Worm (Caenorhabditis elegans) whole organism, L3 larva: Measurements from ENCODE around the gene R07E3.1.

Source experiments
- ZK546.5 ChIP-seq: sonication (generic microtip); optimal IDR thresholded peaks from 2 replicates; lab custom pipeline; 2017; ENCODE audit warnings: missing biosample characterization, missing genetic modification characterization
- aly-2 ChIP-seq: fragments of 150-350 bp; optimal IDR thresholded peaks from 2 replicates; lab custom pipeline; 2014; ENCODE audit warnings: missing biosample characterization, missing genetic modification characterization
- ama-1 ChIP-seq: fragments of 150-350 bp; optimal IDR thresholded peaks from 2 replicates; lab custom pipeline; 2018
- ceh-16 ChIP-seq: sonication (generic microtip); optimal IDR thresholded peaks from 2 replicates; lab custom pipeline; 2017; ENCODE audit warnings: missing biosample characterization, missing genetic modification characterization
- ceh-82 ChIP-seq: fragments of 150-350 bp; optimal IDR thresholded peaks from 2 replicates; lab custom pipeline; 2014; ENCODE audit warnings: missing biosample characterization, missing genetic modification characterization
- ceh-9 ChIP-seq: sonication (generic microtip); optimal IDR thresholded peaks from 2 replicates; lab custom pipeline; 2018; ENCODE audit warnings: missing biosample characterization, missing genetic modification characterization
- egl-5 ChIP-seq: fragments of 150-350 bp; optimal IDR thresholded peaks from 2 replicates; lab custom pipeline; 2017; ENCODE audit warnings: missing biosample characterization, missing genetic modification reagents, missing genetic modification characterization, inconsistent platforms
- elt-1 ChIP-seq: fragments of 150-350 bp; optimal IDR thresholded peaks from 2 replicates; lab custom pipeline; 2014; ENCODE audit warnings: missing biosample characterization, missing genetic modification characterization
- elt-2 ChIP-seq: sonication (generic microtip); optimal IDR thresholded peaks from 2 replicates; lab custom pipeline; 2016; ENCODE audit warnings: missing genetic modification reagents, mild to moderate bottlenecking, missing genetic modification characterization, missing compliant biosample characterization
- eor-1 ChIP-seq, 2 experiments: fragments of 150-350 bp; optimal IDR thresholded peaks; 2 replicates each; lab custom pipeline; 2014 to 2018; ENCODE audit warnings: missing biosample characterization in 2 of 2, missing genetic modification characterization in 2 of 2
- fkh-10 ChIP-seq: sonication (generic microtip); optimal IDR thresholded peaks from 2 replicates; lab custom pipeline; 2017; ENCODE audit warnings: missing biosample characterization, missing genetic modification reagents, missing genetic modification characterization
- fkh-2 ChIP-seq: fragments of 150-350 bp; optimal IDR thresholded peaks from 2 replicates; lab custom pipeline; 2014; ENCODE audit warnings: missing biosample characterization, missing genetic modification reagents, missing genetic modification characterization
- fos-1 ChIP-seq: fragments of 150-350 bp; optimal IDR thresholded peaks from 2 replicates; lab custom pipeline; 2014; ENCODE audit warnings: missing biosample characterization, missing genetic modification characterization
- jun-1 ChIP-seq: fragments of 150-350 bp; optimal IDR thresholded peaks from 2 replicates; lab custom pipeline; 2014; ENCODE audit warnings: missing biosample characterization, missing genetic modification reagents, missing genetic modification characterization
- lin-15B ChIP-seq: fragments of 150-350 bp; optimal IDR thresholded peaks from 2 replicates; lab custom pipeline; 2014; ENCODE audit warnings: missing biosample characterization, missing genetic modification characterization
- lin-39 ChIP-seq: fragments of 150-350 bp; optimal IDR thresholded peaks from 2 replicates; lab custom pipeline; 2018; ENCODE audit warnings: missing biosample characterization, missing genetic modification reagents, missing genetic modification characterization
- lsy-12 ChIP-seq: sonication (generic microtip); optimal IDR thresholded peaks from 2 replicates; lab custom pipeline; 2016; ENCODE audit warnings: mild to moderate bottlenecking, missing genetic modification characterization, missing compliant biosample characterization
- mdl-1 ChIP-seq: fragments of 150-350 bp; optimal IDR thresholded peaks from 2 replicates; lab custom pipeline; 2014; ENCODE audit warnings: missing biosample characterization, missing genetic modification characterization
- nfya-1 ChIP-seq: sonication (generic microtip); optimal IDR thresholded peaks from 2 replicates; lab custom pipeline; 2017; ENCODE audit warnings: missing genetic modification characterization, mild to moderate bottlenecking, missing compliant biosample characterization, antibody characterized with exemption, moderate library complexity; ENCODE audit not compliant: insufficient read depth
- nhr-11 ChIP-seq: fragments of 150-350 bp; optimal IDR thresholded peaks from 2 replicates; lab custom pipeline; 2014; ENCODE audit warnings: missing biosample characterization, missing genetic modification characterization
- nhr-12 ChIP-seq: fragments of 150-350 bp; optimal IDR thresholded peaks from 2 replicates; lab custom pipeline; 2014; ENCODE audit warnings: missing biosample characterization, missing genetic modification characterization
- nhr-23 ChIP-seq: fragments of 150-350 bp; optimal IDR thresholded peaks from 2 replicates; lab custom pipeline; 2014; ENCODE audit warnings: missing biosample characterization, missing genetic modification reagents, missing genetic modification characterization
- nhr-25 ChIP-seq: sonication (generic microtip); optimal IDR thresholded peaks from 2 replicates; lab custom pipeline; 2017; ENCODE audit warnings: missing biosample characterization, missing genetic modification characterization
- nhr-43 ChIP-seq: sonication (generic microtip); optimal IDR thresholded peaks from 2 replicates; lab custom pipeline; 2016; ENCODE audit warnings: mild to moderate bottlenecking, missing genetic modification characterization, missing compliant biosample characterization; ENCODE audit not compliant: poor library complexity, severe bottlenecking
- nhr-67 ChIP-seq: fragments of 150-350 bp; optimal IDR thresholded peaks from 2 replicates; lab custom pipeline; 2014; ENCODE audit warnings: missing biosample characterization, missing genetic modification characterization
- nhr-76 ChIP-seq: fragments of 150-350 bp; sonication (generic microtip); optimal IDR thresholded peaks from 5 replicates; lab custom pipeline; 2014; ENCODE audit warnings: missing biosample characterization, missing genetic modification characterization
- nhr-77 ChIP-seq: fragments of 150-350 bp; optimal IDR thresholded peaks from 2 replicates; lab custom pipeline; 2014; ENCODE audit warnings: missing biosample characterization, missing genetic modification characterization
- pha-4 ChIP-seq: fragments of 150-350 bp; optimal IDR thresholded peaks from 2 replicates; lab custom pipeline; 2014; ENCODE audit warnings: missing biosample characterization, missing genetic modification reagents, missing genetic modification characterization
- pqm-1 ChIP-seq: fragments of 150-350 bp; optimal IDR thresholded peaks from 2 replicates; lab custom pipeline; 2017; ENCODE audit warnings: missing biosample characterization, missing genetic modification characterization, inconsistent platforms
- sea-2 ChIP-seq: fragments of 150-350 bp; sonication (generic microtip); optimal IDR thresholded peaks from 4 replicates; lab custom pipeline; 2014; ENCODE audit warnings: missing biosample characterization, missing genetic modification reagents, missing genetic modification characterization
- snpc-4 ChIP-seq: fragments of 150-350 bp; optimal IDR thresholded peaks from 2 replicates; lab custom pipeline; 2014; ENCODE audit warnings: missing biosample characterization, missing genetic modification characterization
- tbx-2 ChIP-seq: sonication (generic microtip); optimal IDR thresholded peaks from 2 replicates; lab custom pipeline; 2016; ENCODE audit warnings: mild to moderate bottlenecking, missing genetic modification characterization, missing compliant biosample characterization
- unc-62 ChIP-seq: fragments of 150-350 bp; sonication (generic microtip); optimal IDR thresholded peaks from 4 replicates; lab custom pipeline; 2014; ENCODE audit warnings: missing biosample characterization, missing genetic modification reagents, missing genetic modification characterization
- zag-1 ChIP-seq: fragments of 150-350 bp; optimal IDR thresholded peaks from 2 replicates; lab custom pipeline; 2014; ENCODE audit warnings: missing biosample characterization, missing genetic modification characterization
- ztf-11 ChIP-seq: fragments of 150-350 bp; optimal IDR thresholded peaks from 2 replicates; lab custom pipeline; 2014; ENCODE audit warnings: missing biosample characterization, missing genetic modification characterization
- ztf-4 ChIP-seq: fragments of 150-350 bp; optimal IDR thresholded peaks from 2 replicates; lab custom pipeline; 2014; ENCODE audit warnings: missing biosample characterization, missing genetic modification characterization

Gene R07E3.1

ce11 chrX:10321401-10321800 is 19.6 kb downstream of the R07E3.1 start:
- TF ChIP-seq ceh-16 (tag; lab: Kevin White, UChicago) (no peak), zag-1 (tag; lab: Kevin White, UChicago) (no peak), ZK546.5 (tag; lab: Kevin White, UChicago) (no peak), nhr-25 (tag; lab: Kevin White, UChicago) (no peak)
- TF ChIP-seq, all 47 proteins: peak for 0

ce11 chrX:10319653-10320052 is 21.3 kb downstream of the R07E3.1 start:
- TF ChIP-seq fos-1 (no peak), ztf-4 (tag; lab: Kevin White, UChicago) (no peak), fkh-10 (GFP tag; lab: Kevin White, UChicago) (no peak), snpc-4 (tag; lab: Kevin White, UChicago) (no peak), ceh-16 (tag; lab: Kevin White, UChicago) (no peak), sea-2 (no peak), elt-1 (tag; lab: Kevin White, UChicago) (no peak), lin-39 (tag; lab: Kevin White, UChicago) (no peak), egl-5 (tag; lab: Kevin White, UChicago) (no peak), ceh-9 (tag; lab: Kevin White, UChicago) (no peak), nhr-12 (tag; lab: Kevin White, UChicago) (no peak), nhr-67 (no peak), eor-1 (tag; optimal IDR thresholded peaks at IDR 0.05; lab: Kevin White, UChicago) (no peak)
- TF ChIP-seq, all 47 proteins: peak for 0

- TF ChIP-seq eor-1 (tag; optimal IDR thresholded peaks at IDR 0.05; lab: Kevin White, UChicago) (no peak), mdl-1 (tag; lab: Kevin White, UChicago) (no peak), aly-2 (tag; lab: Kevin White, UChicago) (no peak), elt-2 (tag; lab: Kevin White, UChicago) (no peak), ztf-11 (tag; lab: Kevin White, UChicago) (no peak), ceh-16 (tag; lab: Kevin White, UChicago) (no peak), lin-15B (tag; lab: Kevin White, UChicago) (no peak), nhr-77 (tag; lab: Kevin White, UChicago) (no peak), lin-39 (tag; lab: Kevin White, UChicago) (no peak), tbx-2 (tag; lab: Kevin White, UChicago) (no peak), pqm-1 (tag; lab: Kevin White, UChicago) (no peak), unc-62 (GFP tag; lab: Kevin White, UChicago) (no peak), lsy-12 (tag; lab: Kevin White, UChicago) (no peak), ama-1 (lab: Kevin White, UChicago) (no peak), sea-2 (no peak), nhr-76 (tag; lab: Kevin White, UChicago) (no peak), nhr-23 (no peak)
- TF ChIP-seq, all 47 proteins: peak for 0
Observed at ce11 chrX:10318437-10318836, 22.5 kb downstream of the R07E3.1 start.

- TF ChIP-seq ZK546.5 (tag; lab: Kevin White, UChicago) (no peak), snpc-4 (tag; lab: Kevin White, UChicago) (no peak), nhr-77 (tag; lab: Kevin White, UChicago) (no peak), fkh-2 (tag; lab: Kevin White, UChicago) (no peak), aly-2 (tag; lab: Kevin White, UChicago) (no peak), nhr-23 (peak; percentile 56), tbx-2 (tag; lab: Kevin White, UChicago) (no peak), nfya-1 (no peak), nhr-43 (tag; lab: Kevin White, UChicago) (peak; percentile 31), zag-1 (tag; lab: Kevin White, UChicago) (no peak), egl-5 (tag; lab: Kevin White, UChicago) (no peak), pqm-1 (tag; lab: Kevin White, UChicago) (no peak), jun-1 (tag; lab: Kevin White, UChicago) (no peak), fos-1 (no peak)
Observed at ce11 chrX:10317565-10317964, 23.4 kb downstream of the R07E3.1 start, which contains the start of gene R07E3.6. Gene R07E3.6 (plus strand): TSS chrX:10317722.

- TF ChIP-seq lsy-12 (tag; lab: Kevin White, UChicago) (no peak), aly-2 (tag; lab: Kevin White, UChicago) (no peak), ama-1 (lab: Kevin White, UChicago) (no peak), nhr-11 (tag; lab: Kevin White, UChicago) (no peak), lin-15B (tag; lab: Kevin White, UChicago) (no peak), pha-4 (no peak), zag-1 (tag; lab: Kevin White, UChicago) (no peak), elt-2 (tag; lab: Kevin White, UChicago) (no peak), nhr-23 (no peak), ceh-16 (tag; lab: Kevin White, UChicago) (no peak), sea-2 (no peak), fkh-2 (tag; lab: Kevin White, UChicago) (no peak), ceh-82 (tag; lab: Kevin White, UChicago) (no peak)
Observed at ce11 chrX:10315905-10316304, 25.1 kb downstream of the R07E3.1 start, which contains the start of gene F41E7.9. Gene F41E7.9 (minus strand): TSS chrX:10316005.
